Fruit fly (Drosophila melanogaster): ENCODE results near the gene CG18542.

DNA sequence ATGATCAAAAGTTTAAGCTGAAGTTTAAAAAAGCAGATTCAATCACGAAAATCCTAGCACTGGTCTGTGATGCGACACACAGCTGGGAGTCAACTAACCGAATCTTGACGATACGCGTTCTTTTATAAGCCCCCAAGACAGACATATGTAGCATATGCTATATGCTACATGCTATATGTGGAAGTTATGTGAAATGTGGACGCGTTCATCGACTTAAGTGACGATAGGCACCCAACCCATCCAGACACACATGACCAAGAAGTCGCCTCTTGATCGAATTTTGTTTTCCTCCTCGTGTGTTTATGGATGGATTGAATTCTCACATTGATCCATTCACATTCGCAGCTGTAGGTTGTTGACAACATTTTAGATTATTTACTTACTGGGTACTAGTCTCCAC is 47.6 kb downstream of the CG18542 start, which contains the start of gene alphaTub85E:
- TF ChIP-seq psq (GFP tag; optimal IDR thresholded peaks at IDR 0.05) (no peak), N (GFP tag; optimal IDR thresholded peaks at IDR 0.05) (no peak), GATAd (GFP tag; optimal IDR thresholded peaks at IDR 0.05) (no peak), CG32264 (GFP tag; optimal IDR thresholded peaks at IDR 0.05) (no peak), dmrt93B (GFP tag; optimal IDR thresholded peaks at IDR 0.05) (no peak), CrebA (GFP tag; optimal IDR thresholded peaks at IDR 0.05; ENCODE audit: borderline replicate concordance) (no peak), lola (GFP tag; optimal IDR thresholded peaks at IDR 0.05) (no peak), tai (GFP tag; optimal IDR thresholded peaks at IDR 0.05) (no peak), pan (optimal IDR thresholded peaks at IDR 0.05) (no peak), OdsH (GFP tag; optimal IDR thresholded peaks at IDR 0.05) (no peak), usp (GFP tag; optimal IDR thresholded peaks at IDR 0.05) (no peak)

Measured in whole organism, wandering third instar larva.